Fruit fly (Drosophila melanogaster) whole organism, embryonic: ENCODE measurements around the gene CG9992.

Experiments
- Adf1 ChIP-seq: fragments of 200-800 bp; sonication (Bioruptor generic); IDR thresholded peaks from 2 replicates; pipeline ENCODE4 v1.3.6; 2022; ENCODE audit warnings: missing biosample characterization, missing genetic modification characterization
- Antp ChIP-seq: fragments of 200-800 bp; sonication (Bioruptor generic); optimal IDR thresholded peaks from 3 replicates; lab custom pipeline; 2016; ENCODE audit warnings: missing biosample characterization, missing genetic modification characterization
- BEAF-32 ChIP-seq: fragments of 200-800 bp; sonication (Bioruptor generic); optimal IDR thresholded peaks from 3 replicates; lab custom pipeline; 2017; ENCODE audit warnings: missing biosample characterization, missing genetic modification characterization, mild to moderate bottlenecking, moderate library complexity, missing genetic modification reagents
- BtbVII ChIP-seq: fragments of 200-800 bp; sonication (Bioruptor generic); optimal IDR thresholded peaks from 3 replicates; lab custom pipeline; 2017; ENCODE audit warnings: missing biosample characterization, mild to moderate bottlenecking, missing genetic modification characterization
- CG10274 ChIP-seq: fragments of 200-800 bp; sonication (Bioruptor generic); optimal IDR thresholded peaks from 3 replicates; lab custom pipeline; 2017; ENCODE audit warnings: missing biosample characterization, mild to moderate bottlenecking, missing genetic modification characterization
- CG11695 ChIP-seq: fragments of 200-800 bp; sonication (Bioruptor generic); IDR thresholded peaks from 3 replicates; pipeline ENCODE4 v1.3.6; 2022; ENCODE audit warnings: missing biosample characterization, missing genetic modification characterization
- CG11723 ChIP-seq: fragments of 200-800 bp; sonication (Bioruptor generic); optimal IDR thresholded peaks from 2 replicates; lab custom pipeline; 2017; ENCODE audit warnings: missing biosample characterization, mild to moderate bottlenecking, missing genetic modification characterization
- CG12104 ChIP-seq: fragments of 200-800 bp; sonication (Bioruptor generic); optimal IDR thresholded peaks from 3 replicates; lab custom pipeline; 2016; ENCODE audit warnings: missing biosample characterization, missing genetic modification characterization
- CG12769 ChIP-seq: fragments of 200-800 bp; sonication (Bioruptor generic); optimal IDR thresholded peaks from 2 replicates; lab custom pipeline; 2019; ENCODE audit warnings: missing biosample characterization, mild to moderate bottlenecking, missing genetic modification characterization, moderate library complexity
- CG14667 ChIP-seq: fragments of 200-800 bp; sonication (Bioruptor generic); IDR thresholded peaks from 2 replicates; pipeline ENCODE4 v1.3.6; 2022; ENCODE audit warnings: missing biosample characterization, missing genetic modification characterization
- CG14965 ChIP-seq: fragments of 200-800 bp; sonication (Bioruptor generic); optimal IDR thresholded peaks from 2 replicates; lab custom pipeline; 2016; ENCODE audit warnings: missing biosample characterization, missing genetic modification characterization, borderline replicate concordance
- CG16813 ChIP-seq: fragments of 200-800 bp; sonication (Bioruptor generic); IDR thresholded peaks from 3 replicates; pipeline ENCODE4 v1.3.6; 2022; ENCODE audit warnings: missing biosample characterization, missing genetic modification characterization; ENCODE audit not compliant: partially characterized antibody
- CG17829 ChIP-seq: fragments of 200-800 bp; optimal IDR thresholded peaks from 2 replicates; lab custom pipeline; 2019; ENCODE audit warnings: missing biosample characterization, mild to moderate bottlenecking, missing genetic modification characterization, moderate library complexity
- CG1792 ChIP-seq: fragments of 200-800 bp; sonication (Bioruptor generic); optimal IDR thresholded peaks from 2 replicates; lab custom pipeline; 2016; ENCODE audit warnings: missing biosample characterization, missing genetic modification characterization
- CG1832 ChIP-seq: fragments of 200-800 bp; sonication (Bioruptor generic); optimal IDR thresholded peaks from 2 replicates; lab custom pipeline; 2017; ENCODE audit warnings: missing biosample characterization, mild to moderate bottlenecking, missing genetic modification characterization, inconsistent platforms
- CG31388 ChIP-seq: fragments of 200-800 bp; sonication (Bioruptor generic); optimal IDR thresholded peaks from 2 replicates; lab custom pipeline; 2016; ENCODE audit warnings: missing biosample characterization, missing genetic modification characterization
- CG33213 ChIP-seq: fragments of 200-800 bp; sonication (Bioruptor generic); optimal IDR thresholded peaks from 3 replicates; lab custom pipeline; 2016; ENCODE audit warnings: missing biosample characterization, missing genetic modification characterization
- CG7372 ChIP-seq: fragments of 200-800 bp; sonication (Bioruptor generic); IDR thresholded peaks from 2 replicates; pipeline ENCODE4 v1.3.6; 2022; ENCODE audit warnings: missing biosample characterization, missing genetic modification characterization
- CG8089 ChIP-seq: fragments of 200-800 bp; sonication (Bioruptor generic); optimal IDR thresholded peaks from 3 replicates; lab custom pipeline; 2016; ENCODE audit warnings: missing biosample characterization, missing genetic modification characterization
- CG8290 ChIP-seq, 3 experiments: fragments of 200-800 bp; sonication (Bioruptor generic); optimal IDR thresholded peaks; 2 replicates each; lab custom pipeline; 2016 to 2019; ENCODE audit warnings: missing biosample characterization in 3 of 3, missing genetic modification characterization in 3 of 3, mild to moderate bottlenecking in 2 of 3, moderate library complexity in 1 of 3
- CG9932 ChIP-seq: fragments of 200-800 bp; sonication (Bioruptor generic); IDR thresholded peaks from 2 replicates; pipeline ENCODE4 v1.3.6; 2022; ENCODE audit warnings: missing biosample characterization, missing genetic modification characterization
- Dbx ChIP-seq: fragments of 200-800 bp; sonication (Bioruptor generic); IDR thresholded peaks from 3 replicates; pipeline ENCODE4 v1.3.6; 2022; ENCODE audit warnings: missing biosample characterization, missing genetic modification characterization
- Dip2 ChIP-seq: fragments of 200-800 bp; sonication (Bioruptor generic); IDR thresholded peaks from 2 replicates; pipeline ENCODE4 v1.3.6; 2022; ENCODE audit warnings: missing biosample characterization, missing genetic modification characterization
- Ets65A ChIP-seq: fragments of 200-800 bp; sonication (Bioruptor generic); peaks from one replicate; lab custom pipeline; 2016; ENCODE audit warnings: missing biosample characterization, missing genetic modification characterization
- Hey ChIP-seq: fragments of 200-800 bp; sonication (Bioruptor generic); optimal IDR thresholded peaks from 3 replicates; lab custom pipeline; 2018; ENCODE audit warnings: missing biosample characterization, mild to moderate bottlenecking, missing genetic modification characterization
- Mes4 ChIP-seq: fragments of 200-800 bp; sonication (Bioruptor generic); optimal IDR thresholded peaks from 2 replicates; lab custom pipeline; 2016; ENCODE audit warnings: missing biosample characterization, missing genetic modification characterization
- NC2β ChIP-seq: fragments of 200-800 bp; sonication (Bioruptor generic); optimal IDR thresholded peaks from 2 replicates; lab custom pipeline; 2016; ENCODE audit warnings: missing biosample characterization, missing genetic modification characterization
- Optix ChIP-seq: fragments of 200-800 bp; sonication (Bioruptor generic); IDR thresholded peaks from 3 replicates; pipeline ENCODE4 v1.3.6; 2022; ENCODE audit warnings: missing biosample characterization, missing genetic modification characterization
- Ptx1 ChIP-seq: fragments of 200-800 bp; sonication (Bioruptor generic); IDR thresholded peaks from 2 replicates; pipeline ENCODE4 v1.3.6; 2022; ENCODE audit warnings: missing biosample characterization, missing genetic modification characterization
- Scr ChIP-seq: fragments of 200-800 bp; sonication (Bioruptor generic); IDR thresholded peaks from 2 replicates; pipeline ENCODE4 v1.3.6; 2022; ENCODE audit warnings: missing biosample characterization, missing genetic modification characterization; ENCODE audit not compliant: partially characterized antibody
- Tbp ChIP-seq: fragments of >200 bp; optimal IDR thresholded peaks from 2 replicates; lab custom pipeline; 2018; ENCODE audit warnings: missing biosample characterization, missing genetic modification characterization
- ap ChIP-seq: fragments of 200-800 bp; sonication (Bioruptor generic); IDR thresholded peaks from 2 replicates; pipeline ENCODE4 v1.3.6; 2022; ENCODE audit warnings: missing biosample characterization, missing genetic modification characterization
- ato ChIP-seq: fragments of 200-800 bp; sonication (Bioruptor generic); IDR thresholded peaks from 2 replicates; pipeline ENCODE4 v1.3.6; 2022; ENCODE audit warnings: missing biosample characterization, missing genetic modification characterization; ENCODE audit not compliant: partially characterized antibody
- br ChIP-seq: fragments of >200 bp; optimal IDR thresholded peaks from 2 replicates; lab custom pipeline; 2017
- chn ChIP-seq: fragments of 200-800 bp; sonication (Bioruptor generic); optimal IDR thresholded peaks from 2 replicates; lab custom pipeline; 2016; ENCODE audit warnings: missing biosample characterization, missing genetic modification characterization
- dm ChIP-seq: fragments of 200-800 bp; sonication (Bioruptor generic); optimal IDR thresholded peaks from 3 replicates; lab custom pipeline; 2016; ENCODE audit warnings: missing biosample characterization, missing genetic modification characterization
- ewg ChIP-seq: fragments of 200-800 bp; sonication (Bioruptor generic); optimal IDR thresholded peaks from 3 replicates; lab custom pipeline; 2017; ENCODE audit warnings: mild to moderate bottlenecking, missing biosample characterization, missing genetic modification reagents, missing genetic modification characterization
- ftz-f1 ChIP-seq: fragments of 200-800 bp; sonication (Bioruptor generic); optimal IDR thresholded peaks from 2 replicates; lab custom pipeline; 2016; ENCODE audit warnings: missing biosample characterization, missing genetic modification characterization
- hbn ChIP-seq: fragments of 200-800 bp; sonication (Bioruptor generic); IDR thresholded peaks from 2 replicates; pipeline ENCODE4 v1.3.6; 2022; ENCODE audit warnings: missing biosample characterization, missing genetic modification characterization; ENCODE audit not compliant: partially characterized antibody
- lab ChIP-seq: fragments of 200-800 bp; sonication (Bioruptor generic); optimal IDR thresholded peaks from 3 replicates; lab custom pipeline; 2017; ENCODE audit warnings: missing biosample characterization, missing genetic modification characterization, mild to moderate bottlenecking, moderate library complexity, missing genetic modification reagents
- lilli ChIP-seq: fragments of 200-800 bp; sonication (Bioruptor generic); optimal IDR thresholded peaks from 3 replicates; lab custom pipeline; 2016; ENCODE audit warnings: missing biosample characterization, missing genetic modification characterization
- pan ChIP-seq, 4 experiments: fragments of >200 bp in 3 of 4; fragments of 200-800 bp in 1 of 4; sonication (Bioruptor generic) in 1 of 4; optimal IDR thresholded peaks in 3 of 4; IDR thresholded peaks in 1 of 4; 2 replicates each; pipeline versions ENCODE4 v1.3.6 to Lab custom; 2017 to 2022; ENCODE audit warnings: missing biosample characterization in 2 of 4, missing genetic modification characterization in 2 of 4, mixed read lengths in 1 of 4
- pb ChIP-seq: fragments of 200-800 bp; sonication (Bioruptor generic); optimal IDR thresholded peaks from 3 replicates; lab custom pipeline; 2016; ENCODE audit warnings: missing biosample characterization, missing genetic modification characterization
- prd ChIP-seq, 3 experiments: fragments of >200 bp in 2 of 3; fragments of 200-800 bp in 1 of 3; sonication (Bioruptor generic) in 1 of 3; optimal IDR thresholded peaks in 2 of 3; IDR thresholded peaks in 1 of 3; 2 replicates in 2 of 3; 3 replicates in 1 of 3; pipeline versions ENCODE4 v1.3.6 to Lab custom; 2017 to 2022; ENCODE audit warnings: missing biosample characterization in 1 of 3, missing genetic modification characterization in 1 of 3
- ranshi ChIP-seq: fragments of 200-800 bp; sonication (Bioruptor generic); IDR thresholded peaks from 2 replicates; pipeline ENCODE4 v1.3.6; 2022; ENCODE audit warnings: missing biosample characterization, missing genetic modification characterization
- rib ChIP-seq: fragments of 200-800 bp; sonication (Bioruptor generic); IDR thresholded peaks from 2 replicates; pipeline ENCODE4 v1.3.6; 2022; ENCODE audit warnings: missing biosample characterization, missing genetic modification characterization
- scrt ChIP-seq: fragments of 200-800 bp; sonication (Bioruptor generic); optimal IDR thresholded peaks from 2 replicates; lab custom pipeline; 2018; ENCODE audit warnings: missing biosample characterization, mild to moderate bottlenecking, missing genetic modification characterization, moderate library complexity
- sd ChIP-seq: fragments of 200-800 bp; sonication (Bioruptor generic); optimal IDR thresholded peaks from 3 replicates; lab custom pipeline; 2018; ENCODE audit warnings: missing biosample characterization, mild to moderate bottlenecking, missing genetic modification characterization, moderate library complexity
- stwl ChIP-seq: fragments of 200-800 bp; sonication (Bioruptor generic); optimal IDR thresholded peaks from 3 replicates; lab custom pipeline; 2018; ENCODE audit warnings: missing biosample characterization, mild to moderate bottlenecking, missing genetic modification characterization, moderate library complexity
- trem ChIP-seq: fragments of 200-800 bp; optimal IDR thresholded peaks from 3 replicates; lab custom pipeline; 2019; ENCODE audit warnings: missing biosample characterization, mild to moderate bottlenecking, missing genetic modification characterization, moderate library complexity
- vfl ChIP-seq: fragments of 200-800 bp; sonication (Bioruptor generic); optimal IDR thresholded peaks from 2 replicates; lab custom pipeline; 2016; ENCODE audit warnings: missing biosample characterization, missing genetic modification characterization

The CG9992 gene

DNA sequence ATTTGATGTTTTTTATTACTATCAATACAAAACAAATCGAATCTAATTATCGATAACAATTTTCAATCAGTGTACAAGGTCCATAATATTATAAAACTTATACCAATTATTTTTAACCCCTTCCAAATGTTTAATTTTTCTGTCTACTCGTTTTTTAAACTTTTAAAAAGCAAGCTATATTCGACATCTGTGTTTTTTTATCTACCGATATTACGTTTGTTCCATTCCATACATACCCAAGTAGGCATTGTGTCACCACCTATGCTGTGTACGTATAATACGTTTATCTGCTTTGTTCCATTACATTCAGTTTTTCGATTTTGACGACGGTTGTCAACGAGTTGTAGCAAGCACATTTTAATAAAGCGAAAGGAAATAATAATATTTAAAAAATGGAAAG, 23.4 kb downstream of the CG9992 start, which contains the start of gene nonA (continued):
- TF ChIP-seq hbn (GFP tag; lab: Robert Waterston, UW) (no peak), CG8089 (GFP tag; lab: Kevin White, UChicago) (no peak), Dbx (GFP tag; lab: Robert Waterston, UW) (no peak), CG8290 (GFP tag; optimal IDR thresholded peaks at IDR 0.05; lab: Kevin White, UChicago) (no peak), CG8290 (tag; optimal IDR thresholded peaks at IDR 0.05; lab: Kevin White, UChicago) (no peak), Dip2 (GFP tag; lab: Robert Waterston, UW) (no peak), br (no peak), lilli (GFP tag; lab: Kevin White, UChicago) (no peak), sd (no peak), ftz-f1 (no peak), CG12104 (GFP tag; lab: Kevin White, UChicago) (no peak), CG9932 (GFP tag; lab: Robert Waterston, UW) (no peak), Adf1 (GFP tag; lab: Robert Waterston, UW) (no peak), CG1832 (GFP tag; lab: Kevin White, UChicago) (no peak), CG14667 (GFP tag; lab: Robert Waterston, UW) (peak; percentile 58; the same call in 1 of the 2 replicates), BtbVII (no peak), CG17829 (tag; lab: Kevin White, UChicago) (peak; percentile 10), vfl (no peak), pan (optimal IDR thresholded peaks at IDR 0.05; lab: Kevin White, UChicago) (no peak), pan (GFP tag; optimal IDR thresholded peaks at IDR 0.05 in 1 of 2, IDR thresholded peaks at IDR 0.05 in 1 of 2) (no peak), trem (tag; lab: Kevin White, UChicago) (peak; percentile 22), chn (GFP tag; lab: Kevin White, UChicago) (no peak), prd (optimal IDR thresholded peaks at IDR 0.05; lab: Kevin White, UChicago) (no peak), prd (GFP tag; IDR thresholded peaks at IDR 0.05; lab: Robert Waterston, UW) (no peak), CG11723 (GFP tag; lab: Kevin White, UChicago) (peak; percentile 14), ranshi (GFP tag; lab: Robert Waterston, UW) (no peak), Ptx1 (GFP tag; lab: Robert Waterston, UW) (no peak), CG11695 (GFP tag; lab: Robert Waterston, UW) (no peak), CG1792 (GFP tag; lab: Kevin White, UChicago) (no peak), lab (no peak), ap (no peak), BEAF-32 (peak; percentile 54), CG7372 (no peak), CG10274 (GFP tag; lab: Kevin White, UChicago) (no peak), CG14965 (GFP tag; lab: Kevin White, UChicago) (no peak), Scr (GFP tag; lab: Robert Waterston, UW) (peak; percentile 46), stwl (tag; lab: Kevin White, UChicago) (peak; percentile 9), Optix (GFP tag; lab: Robert Waterston, UW) (no peak), Tbp (no peak), ato (GFP tag; lab: Robert Waterston, UW) (no peak), Ets65A (GFP tag; lab: Kevin White, UChicago) (no peak), CG33213 (GFP tag; lab: Kevin White, UChicago) (no peak), ewg (GFP tag; lab: Kevin White, UChicago) (no peak), dm (no peak), CG16813 (GFP tag; lab: Robert Waterston, UW) (no peak; the same call in 2 of the 3 replicates), rib (no peak), CG12769 (no peak), CG31388 (no peak), Mes4 (GFP tag; lab: Kevin White, UChicago) (no peak), Hey (tag; lab: Kevin White, UChicago) (no peak), NC2β (no peak), scrt (GFP tag; lab: Kevin White, UChicago) (peak; percentile 12), Antp (GFP tag; lab: Kevin White, UChicago) (no peak), pb (GFP tag; lab: Kevin White, UChicago) (no peak)
